Fruit fly (Drosophila melanogaster) whole organism, embryonic: ENCODE results near the gene CG4009.

ENCODE experiments used
- Bgb ChIP-seq: fragments of 200-800 bp; sonication (Bioruptor generic); IDR thresholded peaks from 2 replicates; pipeline ENCODE4 v1.3.6; 2022; ENCODE audit warnings: missing biosample characterization, missing genetic modification characterization; ENCODE audit not compliant: partially characterized antibody
- Bteb2 ChIP-seq: fragments of 200-800 bp; sonication (Bioruptor generic); optimal IDR thresholded peaks from 2 replicates; lab custom pipeline; 2016; ENCODE audit warnings: missing biosample characterization, missing genetic modification characterization
- CG10321 ChIP-seq: fragments of 200-800 bp; sonication (Bioruptor generic); IDR thresholded peaks from 2 replicates; pipeline ENCODE4 v1.3.6; 2022; ENCODE audit warnings: missing biosample characterization, missing genetic modification characterization
- CG12071 ChIP-seq: fragments of 200-800 bp; sonication (Bioruptor generic); optimal IDR thresholded peaks from 3 replicates; lab custom pipeline; 2018; ENCODE audit warnings: missing biosample characterization, mild to moderate bottlenecking, missing genetic modification characterization
- CG13424 ChIP-seq: fragments of 200-800 bp; sonication (Bioruptor generic); optimal IDR thresholded peaks from 2 replicates; lab custom pipeline; 2019; ENCODE audit warnings: missing biosample characterization, mild to moderate bottlenecking, missing genetic modification characterization, moderate library complexity
- CG13775 ChIP-seq: fragments of 200-800 bp; sonication (Bioruptor generic); optimal IDR thresholded peaks from 3 replicates; lab custom pipeline; 2017; ENCODE audit warnings: missing biosample characterization, mild to moderate bottlenecking, missing genetic modification characterization
- CG14710 ChIP-seq: fragments of 200-800 bp; sonication (Bioruptor generic); optimal IDR thresholded peaks from 3 replicates; lab custom pipeline; 2019; ENCODE audit warnings: missing biosample characterization, mild to moderate bottlenecking, missing genetic modification characterization, moderate library complexity
- CG14965 ChIP-seq: fragments of 200-800 bp; sonication (Bioruptor generic); optimal IDR thresholded peaks from 2 replicates; lab custom pipeline; 2016; ENCODE audit warnings: missing biosample characterization, missing genetic modification characterization, borderline replicate concordance
- CG15269 ChIP-seq: fragments of 200-800 bp; sonication (Bioruptor generic); optimal IDR thresholded peaks from 2 replicates; lab custom pipeline; 2018; ENCODE audit warnings: missing biosample characterization, mild to moderate bottlenecking, missing genetic modification characterization, moderate library complexity
- CG2120 ChIP-seq: fragments of 200-800 bp; sonication (Bioruptor generic); optimal IDR thresholded peaks from 3 replicates; lab custom pipeline; 2016; ENCODE audit warnings: missing biosample characterization, missing genetic modification characterization
- CG30020 ChIP-seq: fragments of 200-800 bp; optimal IDR thresholded peaks from 2 replicates; lab custom pipeline; 2019; ENCODE audit warnings: missing biosample characterization, mild to moderate bottlenecking, missing genetic modification characterization, moderate library complexity
- CG32767 ChIP-seq: fragments of 200-800 bp; sonication (Bioruptor generic); IDR thresholded peaks from 2 replicates; pipeline ENCODE4 v1.3.6; 2022; ENCODE audit warnings: missing biosample characterization, missing genetic modification characterization
- CG34376 ChIP-seq: fragments of 200-800 bp; sonication (Bioruptor generic); optimal IDR thresholded peaks from 2 replicates; lab custom pipeline; 2018; ENCODE audit warnings: missing biosample characterization, mild to moderate bottlenecking, missing genetic modification characterization
- CG4282 ChIP-seq: fragments of 200-800 bp; sonication (Bioruptor generic); optimal IDR thresholded peaks from 2 replicates; lab custom pipeline; 2016; ENCODE audit warnings: missing biosample characterization, missing genetic modification characterization
- CG6791 ChIP-seq: fragments of 200-800 bp; sonication (Bioruptor generic); IDR thresholded peaks from 3 replicates; pipeline ENCODE4 v1.3.6; 2022; ENCODE audit warnings: missing biosample characterization, missing genetic modification characterization; ENCODE audit not compliant: partially characterized antibody
- CG6854 ChIP-seq: fragments of 200-800 bp; sonication (Bioruptor generic); optimal IDR thresholded peaks from 3 replicates; lab custom pipeline; 2017; ENCODE audit warnings: missing biosample characterization, mild to moderate bottlenecking, missing genetic modification characterization
- CG7987 ChIP-seq: fragments of 200-800 bp; sonication (Bioruptor generic); optimal IDR thresholded peaks from 2 replicates; lab custom pipeline; 2018; ENCODE audit warnings: missing biosample characterization, mild to moderate bottlenecking, missing genetic modification characterization, moderate library complexity
- CG9215 ChIP-seq: fragments of 200-800 bp; sonication (Bioruptor generic); IDR thresholded peaks from 2 replicates; pipeline ENCODE4 v1.3.6; 2022; ENCODE audit warnings: missing biosample characterization, missing genetic modification characterization
- Dp ChIP-seq: fragments of 200-800 bp; sonication (Bioruptor generic); optimal IDR thresholded peaks from 2 replicates; lab custom pipeline; 2018; ENCODE audit warnings: missing biosample characterization, mild to moderate bottlenecking, missing genetic modification characterization, moderate library complexity
- E2f2 ChIP-seq: fragments of 200-800 bp; sonication (Bioruptor generic); IDR thresholded peaks from 2 replicates; pipeline ENCODE4 v1.3.6; 2022; ENCODE audit warnings: missing biosample characterization, missing genetic modification characterization
- Fer2 ChIP-seq: fragments of 200-800 bp; sonication (Bioruptor generic); optimal IDR thresholded peaks from 2 replicates; lab custom pipeline; 2018; ENCODE audit warnings: missing biosample characterization, mild to moderate bottlenecking, missing genetic modification characterization, moderate library complexity
- Fer3 ChIP-seq: fragments of 200-800 bp; sonication (Bioruptor generic); optimal IDR thresholded peaks from 2 replicates; lab custom pipeline; 2018; ENCODE audit warnings: missing biosample characterization, mild to moderate bottlenecking, missing genetic modification characterization, moderate library complexity
- MBD-R2 ChIP-seq: fragments of 200-800 bp; sonication (Bioruptor generic); IDR thresholded peaks from 2 replicates; pipeline ENCODE4 v1.3.6; 2022; ENCODE audit warnings: missing biosample characterization, missing genetic modification characterization
- Mes4 ChIP-seq: fragments of 200-800 bp; sonication (Bioruptor generic); optimal IDR thresholded peaks from 2 replicates; lab custom pipeline; 2016; ENCODE audit warnings: missing biosample characterization, missing genetic modification characterization
- Opbp ChIP-seq: fragments of 200-800 bp; sonication (Bioruptor generic); IDR thresholded peaks from 3 replicates; pipeline ENCODE4 v1.3.6; 2022; ENCODE audit warnings: missing biosample characterization, missing genetic modification characterization; ENCODE audit not compliant: partially characterized antibody
- Pdp1 ChIP-seq, 2 experiments: fragments of 200-800 bp; sonication (Bioruptor generic); optimal IDR thresholded peaks; 3 replicates each; lab custom pipeline; 2016; ENCODE audit warnings: missing biosample characterization in 2 of 2, missing genetic modification characterization in 2 of 2, mild to moderate bottlenecking in 1 of 2, moderate library complexity in 1 of 2
- Scr ChIP-seq: fragments of 200-800 bp; sonication (Bioruptor generic); IDR thresholded peaks from 2 replicates; pipeline ENCODE4 v1.3.6; 2022; ENCODE audit warnings: missing biosample characterization, missing genetic modification characterization; ENCODE audit not compliant: partially characterized antibody
- Sin3A ChIP-seq: fragments of >200 bp; optimal IDR thresholded peaks from 2 replicates; lab custom pipeline; 2018
- Sox100B ChIP-seq: fragments of 200-800 bp; sonication (Bioruptor generic); optimal IDR thresholded peaks from 3 replicates; lab custom pipeline; 2018; ENCODE audit warnings: missing biosample characterization, mild to moderate bottlenecking, missing genetic modification characterization
- Xrp1 ChIP-seq: fragments of 200-800 bp; sonication (Bioruptor generic); IDR thresholded peaks from 2 replicates; pipeline ENCODE4 v1.3.6; 2022; ENCODE audit warnings: missing biosample characterization, missing genetic modification characterization
- ab ChIP-seq: fragments of 200-800 bp; sonication (Bioruptor generic); optimal IDR thresholded peaks from 2 replicates; lab custom pipeline; 2016; ENCODE audit warnings: missing biosample characterization, missing genetic modification characterization
- al ChIP-seq: fragments of 200-800 bp; sonication (Bioruptor generic); IDR thresholded peaks from 2 replicates; pipeline ENCODE4 v1.3.6; 2022; ENCODE audit warnings: missing biosample characterization, missing genetic modification characterization
- ato ChIP-seq: fragments of 200-800 bp; sonication (Bioruptor generic); IDR thresholded peaks from 2 replicates; pipeline ENCODE4 v1.3.6; 2022; ENCODE audit warnings: missing biosample characterization, missing genetic modification characterization; ENCODE audit not compliant: partially characterized antibody
- caup ChIP-seq: fragments of 200-800 bp; sonication (Bioruptor generic); optimal IDR thresholded peaks from 3 replicates; lab custom pipeline; 2017; ENCODE audit warnings: missing biosample characterization, mild to moderate bottlenecking, missing genetic modification characterization, moderate library complexity; ENCODE audit not compliant: severe bottlenecking
- esg ChIP-seq: fragments of 200-800 bp; sonication (Bioruptor generic); conservative IDR thresholded peaks from 2 replicates; pipeline ENCODE4 v1.3.6; 2022; ENCODE audit warnings: missing biosample characterization, missing genetic modification characterization
- gcm ChIP-seq: fragments of 200-800 bp; sonication (Bioruptor generic); optimal IDR thresholded peaks from 2 replicates; lab custom pipeline; 2019; ENCODE audit warnings: missing biosample characterization, mild to moderate bottlenecking, missing genetic modification characterization, moderate library complexity
- gsb-n ChIP-seq: fragments of 200-800 bp; sonication (Bioruptor generic); optimal IDR thresholded peaks from 3 replicates; lab custom pipeline; 2018; ENCODE audit warnings: missing biosample characterization, mild to moderate bottlenecking, missing genetic modification characterization
- inv ChIP-seq: fragments of 200-800 bp; sonication (Bioruptor generic); IDR thresholded peaks from 2 replicates; pipeline ENCODE4 v1.3.6; 2022; ENCODE audit warnings: missing biosample characterization, missing genetic modification characterization; ENCODE audit not compliant: partially characterized antibody
- knrl ChIP-seq: fragments of 200-800 bp; sonication (Bioruptor generic); IDR thresholded peaks from 3 replicates; pipeline ENCODE4 v1.3.6; 2022; ENCODE audit warnings: missing biosample characterization, missing genetic modification characterization; ENCODE audit not compliant: partially characterized antibody
- luna ChIP-seq: fragments of 200-800 bp; sonication (Bioruptor generic); optimal IDR thresholded peaks from 2 replicates; lab custom pipeline; 2016; ENCODE audit warnings: missing biosample characterization, missing genetic modification characterization
- pfk ChIP-seq: fragments of 200-800 bp; sonication (Bioruptor generic); optimal IDR thresholded peaks from 2 replicates; lab custom pipeline; 2018; ENCODE audit warnings: missing biosample characterization, mild to moderate bottlenecking, missing genetic modification characterization, moderate library complexity
- shn ChIP-seq: fragments of 200-800 bp; sonication (Bioruptor generic); optimal IDR thresholded peaks from 3 replicates; lab custom pipeline; 2016; ENCODE audit warnings: missing biosample characterization, missing genetic modification characterization
- slbo ChIP-seq: fragments of 200-800 bp; sonication (Bioruptor generic); IDR thresholded peaks from 2 replicates; pipeline ENCODE4 v1.3.6; 2022; ENCODE audit warnings: missing biosample characterization, missing genetic modification characterization
- so ChIP-seq: fragments of 200-800 bp; sonication (Bioruptor generic); IDR thresholded peaks from 3 replicates; pipeline ENCODE4 v1.3.6; 2022; ENCODE audit warnings: missing biosample characterization, missing genetic modification characterization
- stwl ChIP-seq: fragments of 200-800 bp; sonication (Bioruptor generic); optimal IDR thresholded peaks from 3 replicates; lab custom pipeline; 2018; ENCODE audit warnings: missing biosample characterization, mild to moderate bottlenecking, missing genetic modification characterization, moderate library complexity
- tna ChIP-seq: fragments of 200-800 bp; sonication (Bioruptor generic); IDR thresholded peaks from 2 replicates; pipeline ENCODE4 v1.3.6; 2022; ENCODE audit warnings: missing biosample characterization, missing genetic modification characterization; ENCODE audit not compliant: partially characterized antibody
- toy ChIP-seq: fragments of 200-800 bp; sonication (Bioruptor generic); IDR thresholded peaks from 2 replicates; pipeline ENCODE4 v1.3.6; 2022; ENCODE audit warnings: missing biosample characterization, missing genetic modification characterization
- vfl ChIP-seq: fragments of 200-800 bp; sonication (Bioruptor generic); optimal IDR thresholded peaks from 2 replicates; lab custom pipeline; 2016; ENCODE audit warnings: missing biosample characterization, missing genetic modification characterization

Gene CG4009

dm6 chr3R:17039993-17040807 lies 4.4 kb upstream of the CG4009 start, which contains the start of the genes CG18213 and Trm7-32:
Gene CG18213, minus strand, starts transcription at chr3R:17040203.
Gene Trm7-32, plus strand, starts transcription at chr3R:17040682.
- TF ChIP-seq esg (no peak), CG32767 (GFP tag; lab: Robert Waterston, UW) (no peak), CG34376 (GFP tag; lab: Kevin White, UChicago) (no peak), CG15269 (tag; lab: Kevin White, UChicago) (no peak), pfk (GFP tag; lab: Kevin White, UChicago) (no peak), Bteb2 (GFP tag; lab: Kevin White, UChicago) (no peak), CG13775 (peak; percentile 17), so (no peak), knrl (GFP tag; lab: Robert Waterston, UW) (peak; percentile 84), CG30020 (tag; lab: Kevin White, UChicago) (no peak), inv (GFP tag; lab: Robert Waterston, UW) (peak; percentile 79), Xrp1 (GFP tag; lab: Robert Waterston, UW) (peak; percentile 18; the same call in 1 of the 2 replicates), CG13424 (tag; lab: Kevin White, UChicago) (no peak), CG4282 (no peak), Fer3 (tag; lab: Kevin White, UChicago) (no peak), caup (no peak), CG2120 (peak; percentile 59), Dp (GFP tag; lab: Kevin White, UChicago) (peak; percentile 71), ato (GFP tag; lab: Robert Waterston, UW) (peak; percentile 70), CG14710 (peak; percentile 48), CG7987 (GFP tag; lab: Kevin White, UChicago) (no peak), gcm (GFP tag; lab: Kevin White, UChicago) (no peak), luna (GFP tag; lab: Kevin White, UChicago) (peak; percentile 3), CG9215 (GFP tag; lab: Robert Waterston, UW) (no peak), CG6791 (GFP tag; lab: Robert Waterston, UW) (peak; percentile 87), Opbp (GFP tag; lab: Robert Waterston, UW) (peak; percentile 87; the same call in 2 of the 3 replicates), CG14965 (no peak), CG10321 (no peak), Sin3A (lab: Kevin White, UChicago) (no peak), slbo (GFP tag; lab: Robert Waterston, UW) (peak; percentile 60; the same call in 1 of the 2 replicates), tna (peak; percentile 80), Pdp1 (GFP tag; optimal IDR thresholded peaks at IDR 0.05; lab: Kevin White, UChicago) (peak in 1 of 2 experiments; percentile 53), Bgb (GFP tag; lab: Robert Waterston, UW) (peak; percentile 92), shn (GFP tag; lab: Kevin White, UChicago) (no peak), MBD-R2 (GFP tag; lab: Robert Waterston, UW) (peak; percentile 72), CG12071 (no peak), ab (GFP tag; lab: Kevin White, UChicago) (no peak), Scr (GFP tag; lab: Robert Waterston, UW) (peak; percentile 87), Fer2 (no peak), stwl (tag; lab: Kevin White, UChicago) (peak; percentile 17), Sox100B (GFP tag; lab: Kevin White, UChicago) (peak; percentile 1), gsb-n (tag; lab: Kevin White, UChicago) (no peak), al (GFP tag; lab: Robert Waterston, UW) (no peak), E2f2 (peak; percentile 80), CG6854 (no peak), Mes4 (GFP tag; lab: Kevin White, UChicago) (no peak), vfl (GFP tag; lab: Kevin White, UChicago) (no peak), toy (GFP tag; lab: Robert Waterston, UW) (no peak)
